Fruit fly (Drosophila melanogaster) whole organism, embryonic: ENCODE measurements around the gene CG46460.

Source experiments
- Aef1 ChIP-seq: fragments of 200-800 bp; sonication (Bioruptor generic); IDR thresholded peaks from 3 replicates; pipeline ENCODE4 v1.3.6; 2022; ENCODE audit warnings: missing biosample characterization, missing genetic modification characterization
- CG10267 ChIP-seq: fragments of 200-800 bp; sonication (Bioruptor generic); optimal IDR thresholded peaks from 2 replicates; lab custom pipeline; 2018; ENCODE audit warnings: missing biosample characterization, mild to moderate bottlenecking, missing genetic modification characterization, moderate library complexity
- CG11093 ChIP-seq: fragments of 200-800 bp; sonication (Bioruptor generic); IDR thresholded peaks from 3 replicates; pipeline ENCODE4 v1.3.6; 2022; ENCODE audit warnings: missing biosample characterization, missing genetic modification characterization
- CG11504 ChIP-seq: fragments of 200-800 bp; sonication (Bioruptor generic); optimal IDR thresholded peaks from 3 replicates; lab custom pipeline; 2019; ENCODE audit warnings: missing biosample characterization, mild to moderate bottlenecking, missing genetic modification characterization, moderate library complexity
- CG12104 ChIP-seq: fragments of 200-800 bp; sonication (Bioruptor generic); optimal IDR thresholded peaks from 3 replicates; lab custom pipeline; 2016; ENCODE audit warnings: missing biosample characterization, missing genetic modification characterization
- CG12236 ChIP-seq: fragments of 200-800 bp; sonication (Bioruptor generic); optimal IDR thresholded peaks from 2 replicates; lab custom pipeline; 2016; ENCODE audit warnings: missing biosample characterization, missing genetic modification characterization
- CG12659 ChIP-seq: fragments of 200-800 bp; sonication (Bioruptor generic); optimal IDR thresholded peaks from 3 replicates; lab custom pipeline; 2017; ENCODE audit warnings: mild to moderate bottlenecking, missing biosample characterization, missing genetic modification reagents, missing genetic modification characterization
- CG14667 ChIP-seq: fragments of 200-800 bp; sonication (Bioruptor generic); IDR thresholded peaks from 2 replicates; pipeline ENCODE4 v1.3.6; 2022; ENCODE audit warnings: missing biosample characterization, missing genetic modification characterization
- CG1529 ChIP-seq: fragments of 200-800 bp; sonication (Bioruptor generic); optimal IDR thresholded peaks from 3 replicates; lab custom pipeline; 2018; ENCODE audit warnings: missing biosample characterization, missing genetic modification characterization
- CG1603 ChIP-seq: fragments of 200-800 bp; sonication (Bioruptor generic); optimal IDR thresholded peaks from 2 replicates; lab custom pipeline; 2019; ENCODE audit warnings: missing biosample characterization, mild to moderate bottlenecking, missing genetic modification characterization, moderate library complexity
- CG17361 ChIP-seq: fragments of 200-800 bp; sonication (Bioruptor generic); IDR thresholded peaks from 3 replicates; pipeline ENCODE4 v1.3.6; 2022; ENCODE audit warnings: missing biosample characterization, missing genetic modification characterization
- CG3065 ChIP-seq: fragments of 200-800 bp; sonication (Bioruptor generic); optimal IDR thresholded peaks from 2 replicates; lab custom pipeline; 2016; ENCODE audit warnings: missing biosample characterization, missing genetic modification characterization
- CG31441 ChIP-seq: fragments of 200-800 bp; sonication (Bioruptor generic); IDR thresholded peaks from 2 replicates; pipeline ENCODE4 v1.3.6; 2022; ENCODE audit warnings: missing biosample characterization, missing genetic modification characterization
- CG3281 ChIP-seq: fragments of 200-800 bp; sonication (Bioruptor generic); optimal IDR thresholded peaks from 3 replicates; lab custom pipeline; 2017; ENCODE audit warnings: missing biosample characterization, mild to moderate bottlenecking, missing genetic modification characterization
- CG4730 ChIP-seq: fragments of 200-800 bp; sonication (Bioruptor generic); IDR thresholded peaks from 2 replicates; pipeline ENCODE4 v1.3.6; 2022; ENCODE audit warnings: missing biosample characterization, missing genetic modification characterization
- CG4820 ChIP-seq: fragments of 200-800 bp; sonication (Bioruptor generic); optimal IDR thresholded peaks from 3 replicates; lab custom pipeline; 2016; ENCODE audit warnings: missing biosample characterization, missing genetic modification characterization
- CG5180 ChIP-seq: fragments of 200-800 bp; sonication (Bioruptor generic); optimal IDR thresholded peaks from 3 replicates; lab custom pipeline; 2017; ENCODE audit warnings: missing biosample characterization, missing genetic modification characterization, mild to moderate bottlenecking, moderate library complexity, missing genetic modification reagents
- CG6175 ChIP-seq: fragments of 200-800 bp; sonication (Bioruptor generic); IDR thresholded peaks from 3 replicates; pipeline ENCODE4 v1.3.6; 2022; ENCODE audit warnings: missing biosample characterization, missing genetic modification characterization
- CG6683 ChIP-seq: fragments of 200-800 bp; sonication (Bioruptor generic); optimal IDR thresholded peaks from 2 replicates; lab custom pipeline; 2017; ENCODE audit warnings: missing biosample characterization, mild to moderate bottlenecking, missing genetic modification characterization, missing genetic modification reagents
- CG6791 ChIP-seq: fragments of 200-800 bp; sonication (Bioruptor generic); IDR thresholded peaks from 3 replicates; pipeline ENCODE4 v1.3.6; 2022; ENCODE audit warnings: missing biosample characterization, missing genetic modification characterization; ENCODE audit not compliant: partially characterized antibody
- CG7271 ChIP-seq: fragments of 200-800 bp; sonication (Bioruptor generic); optimal IDR thresholded peaks from 2 replicates; lab custom pipeline; 2018; ENCODE audit warnings: missing biosample characterization, mild to moderate bottlenecking, missing genetic modification characterization, moderate library complexity
- CG8290 ChIP-seq, 3 experiments: fragments of 200-800 bp; sonication (Bioruptor generic); optimal IDR thresholded peaks; 2 replicates each; lab custom pipeline; 2016 to 2019; ENCODE audit warnings: missing biosample characterization in 3 of 3, missing genetic modification characterization in 3 of 3, mild to moderate bottlenecking in 2 of 3, moderate library complexity in 1 of 3
- CG8765 ChIP-seq: fragments of 200-800 bp; sonication (Bioruptor generic); IDR thresholded peaks from 2 replicates; pipeline ENCODE4 v1.3.6; 2022; ENCODE audit warnings: missing biosample characterization, missing genetic modification characterization
- Camta ChIP-seq: fragments of 200-800 bp; sonication (Bioruptor generic); optimal IDR thresholded peaks from 2 replicates; lab custom pipeline; 2016; ENCODE audit warnings: missing biosample characterization, missing genetic modification characterization
- H15 ChIP-seq: fragments of 200-800 bp; sonication (Bioruptor generic); IDR thresholded peaks from 3 replicates; pipeline ENCODE4 v1.3.6; 2022; ENCODE audit warnings: missing biosample characterization, missing genetic modification characterization
- HLH4C ChIP-seq: fragments of 200-800 bp; sonication (Bioruptor generic); IDR thresholded peaks from 3 replicates; pipeline ENCODE4 v1.3.6; 2022; ENCODE audit warnings: missing biosample characterization, missing genetic modification characterization; ENCODE audit not compliant: partially characterized antibody
- HLHmδ ChIP-seq: fragments of 200-800 bp; sonication (Bioruptor generic); optimal IDR thresholded peaks from 2 replicates; lab custom pipeline; 2018; ENCODE audit warnings: missing biosample characterization, mild to moderate bottlenecking, missing genetic modification characterization, moderate library complexity
- Hr3 ChIP-seq: fragments of 200-800 bp; sonication (Bioruptor generic); optimal IDR thresholded peaks from 3 replicates; lab custom pipeline; 2016; ENCODE audit warnings: missing biosample characterization, missing genetic modification characterization
- Mad ChIP-seq: fragments of 200-800 bp; sonication (Bioruptor generic); optimal IDR thresholded peaks from 2 replicates; lab custom pipeline; 2016; ENCODE audit warnings: missing biosample characterization, missing genetic modification characterization
- NC2α ChIP-seq: fragments of 200-800 bp; sonication (Bioruptor generic); optimal IDR thresholded peaks from 2 replicates; lab custom pipeline; 2016; ENCODE audit warnings: missing biosample characterization, missing genetic modification characterization
- NC2β ChIP-seq: fragments of 200-800 bp; sonication (Bioruptor generic); optimal IDR thresholded peaks from 2 replicates; lab custom pipeline; 2016; ENCODE audit warnings: missing biosample characterization, missing genetic modification characterization
- Neu2 ChIP-seq: fragments of 200-800 bp; sonication (Bioruptor generic); optimal IDR thresholded peaks from 3 replicates; lab custom pipeline; 2016; ENCODE audit warnings: missing biosample characterization, missing genetic modification characterization, borderline replicate concordance
- Ravus ChIP-seq: fragments of 200-800 bp; sonication (Bioruptor generic); IDR thresholded peaks from 2 replicates; pipeline ENCODE4 v1.3.6; 2022; ENCODE audit warnings: missing biosample characterization, missing genetic modification characterization
- Stat92E ChIP-seq, 3 experiments: fragments of >200 bp in 2 of 3; fragments of 200-800 bp in 1 of 3; sonication (Bioruptor generic) in 1 of 3; optimal IDR thresholded peaks; 2 replicates each; lab custom pipeline; 2017 to 2019; ENCODE audit warnings: missing biosample characterization in 3 of 3, missing genetic modification characterization in 3 of 3, mild to moderate bottlenecking in 1 of 3, moderate library complexity in 1 of 3
- Xrp1 ChIP-seq: fragments of 200-800 bp; sonication (Bioruptor generic); IDR thresholded peaks from 2 replicates; pipeline ENCODE4 v1.3.6; 2022; ENCODE audit warnings: missing biosample characterization, missing genetic modification characterization
- btn ChIP-seq: fragments of 200-800 bp; sonication (Bioruptor generic); optimal IDR thresholded peaks from 2 replicates; lab custom pipeline; 2016; ENCODE audit warnings: missing biosample characterization, missing genetic modification characterization
- dan ChIP-seq: fragments of 200-800 bp; sonication (Bioruptor generic); IDR thresholded peaks from 2 replicates; pipeline ENCODE4 v1.3.6; 2022; ENCODE audit warnings: missing biosample characterization, missing genetic modification characterization
- dm ChIP-seq: fragments of 200-800 bp; sonication (Bioruptor generic); optimal IDR thresholded peaks from 3 replicates; lab custom pipeline; 2016; ENCODE audit warnings: missing biosample characterization, missing genetic modification characterization
- dysf ChIP-seq: fragments of 200-800 bp; sonication (Bioruptor generic); IDR thresholded peaks from 3 replicates; pipeline ENCODE4 v1.3.6; 2022; ENCODE audit warnings: missing biosample characterization, missing genetic modification characterization
- fd96Cb ChIP-seq: fragments of 200-800 bp; sonication (Bioruptor generic); optimal IDR thresholded peaks from 2 replicates; lab custom pipeline; 2018; ENCODE audit warnings: missing biosample characterization, mild to moderate bottlenecking, missing genetic modification characterization, moderate library complexity
- grn ChIP-seq: fragments of 200-800 bp; sonication (Bioruptor generic); optimal IDR thresholded peaks from 3 replicates; lab custom pipeline; 2017; ENCODE audit warnings: missing biosample characterization, missing genetic modification characterization
- gt ChIP-seq: fragments of 200-800 bp; sonication (Bioruptor generic); IDR thresholded peaks from 2 replicates; pipeline ENCODE4 v1.3.6; 2022; ENCODE audit warnings: missing biosample characterization, missing genetic modification characterization
- insv ChIP-seq, 2 experiments: fragments of 200-800 bp; sonication (Bioruptor generic); optimal IDR thresholded peaks; 3 replicates each; lab custom pipeline; 2016 to 2018; ENCODE audit warnings: missing biosample characterization in 2 of 2, missing genetic modification characterization in 2 of 2
- mld ChIP-seq: fragments of 200-800 bp; sonication (Bioruptor generic); IDR thresholded peaks from 3 replicates; pipeline ENCODE4 v1.3.6; 2022; ENCODE audit warnings: missing biosample characterization, missing genetic modification characterization; ENCODE audit not compliant: partially characterized antibody
- p53 ChIP-seq: fragments of 200-800 bp; sonication (Bioruptor generic); optimal IDR thresholded peaks from 2 replicates; lab custom pipeline; 2016; ENCODE audit warnings: missing biosample characterization, missing genetic modification characterization
- pan ChIP-seq, 4 experiments: fragments of >200 bp in 3 of 4; fragments of 200-800 bp in 1 of 4; sonication (Bioruptor generic) in 1 of 4; optimal IDR thresholded peaks in 3 of 4; IDR thresholded peaks in 1 of 4; 2 replicates each; pipeline versions ENCODE4 v1.3.6 to Lab custom; 2017 to 2022; ENCODE audit warnings: missing biosample characterization in 2 of 4, missing genetic modification characterization in 2 of 4, mixed read lengths in 1 of 4
- sisA ChIP-seq: fragments of 200-800 bp; sonication (Bioruptor generic); IDR thresholded peaks from 2 replicates; pipeline ENCODE4 v1.3.6; 2022; ENCODE audit warnings: missing biosample characterization, missing genetic modification characterization
- usp ChIP-seq: fragments of >200 bp; optimal IDR thresholded peaks from 2 replicates; lab custom pipeline; 2017; ENCODE audit warnings: missing biosample characterization, missing genetic modification characterization
- wor ChIP-seq: fragments of 200-800 bp; sonication (Bioruptor generic); IDR thresholded peaks from 2 replicates; pipeline ENCODE4 v1.3.6; 2022; ENCODE audit warnings: missing biosample characterization, missing genetic modification characterization
- z ChIP-seq: fragments of 200-800 bp; sonication (Bioruptor generic); IDR thresholded peaks from 3 replicates; pipeline ENCODE4 v1.3.6; 2022; ENCODE audit warnings: missing biosample characterization, missing genetic modification characterization

The CG46460 gene

dm6 chr3L:4259102-4259558 lies 32.0 kb upstream of the CG46460 start, which contains the start of the genes CG15011 and CG1309 (continued):
- TF ChIP-seq CG31441: peak; percentile 76
- peak; percentile 50 for TF ChIP-seq grn
- no peak for TF ChIP-seq Ravus (GFP tag; lab: Robert Waterston, UW)
- TF ChIP-seq dm (GFP tag; lab: Kevin White, UChicago): peak; percentile 82
- TF ChIP-seq NC2β: peak; percentile 85
- peak; percentile 64 for TF ChIP-seq CG14667 (GFP tag; lab: Robert Waterston, UW)
- peak; percentile 84 for TF ChIP-seq Camta (GFP tag; lab: Kevin White, UChicago)
- peak; percentile 74 for TF ChIP-seq H15 (GFP tag; lab: Robert Waterston, UW)
- peak; percentile 81 for TF ChIP-seq CG4820 (GFP tag; lab: Kevin White, UChicago)
- peak; percentile 99 for TF ChIP-seq CG3281
- no peak for TF ChIP-seq CG7271 (tag; lab: Kevin White, UChicago)
- TF ChIP-seq insv (GFP tag; optimal IDR thresholded peaks at IDR 0.05; lab: Kevin White, UChicago): peak; percentile 21 to 84
- TF ChIP-seq Xrp1 (GFP tag; lab: Robert Waterston, UW): peak; percentile 80
- TF ChIP-seq mld (GFP tag; lab: Robert Waterston, UW): no peak
- peak; percentile 53 for TF ChIP-seq p53 (GFP tag; lab: Kevin White, UChicago)
- TF ChIP-seq Mad: peak; percentile 80
- TF ChIP-seq dan (GFP tag; lab: Robert Waterston, UW): peak; percentile 32; the same call in 1 of the 2 replicates
- peak; percentile 84 for TF ChIP-seq CG11504 (tag; lab: Kevin White, UChicago)
- TF ChIP-seq wor: peak; percentile 63
- peak; percentile 93 for TF ChIP-seq Hr3 (GFP tag; lab: Kevin White, UChicago)
- TF ChIP-seq HLHmδ (GFP tag; lab: Kevin White, UChicago): no peak
- TF ChIP-seq Stat92E (GFP tag; optimal IDR thresholded peaks at IDR 0.05; lab: Kevin White, UChicago): peak in 1 of 3 experiments; percentile 35
- no peak for TF ChIP-seq CG6175
- peak; percentile 88 for TF ChIP-seq CG17361 (GFP tag; lab: Robert Waterston, UW)
- peak; percentile 67 for TF ChIP-seq CG12104 (GFP tag; lab: Kevin White, UChicago)
- TF ChIP-seq CG6791 (GFP tag; lab: Robert Waterston, UW): no peak
- TF ChIP-seq CG10267 (tag; lab: Kevin White, UChicago): peak; percentile 81
- no peak for TF ChIP-seq pan (optimal IDR thresholded peaks at IDR 0.05; lab: Kevin White, UChicago)
- peak in 1 of 2 experiments; percentile 55 for TF ChIP-seq pan (GFP tag; optimal IDR thresholded peaks at IDR 0.05 in 1 of 2, IDR thresholded peaks at IDR 0.05 in 1 of 2)
- peak; percentile 43 for TF ChIP-seq CG4730 (GFP tag; lab: Robert Waterston, UW)
- TF ChIP-seq usp: no peak
- peak; percentile 55 for TF ChIP-seq CG1529
- peak; percentile 73 for TF ChIP-seq CG8290 (GFP tag; optimal IDR thresholded peaks at IDR 0.05; lab: Kevin White, UChicago)
- peak; percentile 41 to 78 for TF ChIP-seq CG8290 (tag; optimal IDR thresholded peaks at IDR 0.05; lab: Kevin White, UChicago)
- peak; percentile 48 for TF ChIP-seq Neu2 (GFP tag; lab: Kevin White, UChicago)
- TF ChIP-seq CG5180 (GFP tag; lab: Kevin White, UChicago): no peak
- TF ChIP-seq NC2α (GFP tag; lab: Kevin White, UChicago): peak; percentile 67
- TF ChIP-seq CG3065: peak; percentile 54
- no peak for TF ChIP-seq HLH4C
- TF ChIP-seq Aef1 (GFP tag; lab: Robert Waterston, UW): peak; percentile 77
- peak; percentile 88 for TF ChIP-seq CG1603 (tag; lab: Kevin White, UChicago)
- TF ChIP-seq CG6683 (GFP tag; lab: Kevin White, UChicago): peak; percentile 49
- peak; percentile 84 for TF ChIP-seq CG12659 (GFP tag; lab: Kevin White, UChicago)
- TF ChIP-seq z (GFP tag; lab: Robert Waterston, UW): no peak
- TF ChIP-seq CG11093 (GFP tag; lab: Robert Waterston, UW): no peak; the same call in 2 of the 3 replicates
- TF ChIP-seq dysf: peak; percentile 77
- peak; percentile 59 for TF ChIP-seq btn (GFP tag; lab: Kevin White, UChicago)
- TF ChIP-seq fd96Cb: peak; percentile 77
- peak; percentile 70 for TF ChIP-seq CG12236
- peak; percentile 84 for TF ChIP-seq sisA (GFP tag; lab: Robert Waterston, UW)
- TF ChIP-seq gt: no peak
- peak; percentile 43; the same call in 1 of the 2 replicates for TF ChIP-seq CG8765 (GFP tag; lab: Robert Waterston, UW)
